Worm (Caenorhabditis elegans) whole organism, L1 larva: ENCODE data around the gene coa-4.

ENCODE experiments used
- C04F5.9 ChIP-seq: sonication (generic microtip); optimal IDR thresholded peaks from 2 replicates; lab custom pipeline; 2016; ENCODE audit warnings: missing genetic modification characterization, missing compliant biosample characterization
- C16A3.4 ChIP-seq: fragments of 150-350 bp; optimal IDR thresholded peaks from 2 replicates; lab custom pipeline; 2014; ENCODE audit warnings: missing biosample characterization, missing genetic modification characterization
- C34B4.2 ChIP-seq: sonication (generic microtip); optimal IDR thresholded peaks from 2 replicates; lab custom pipeline; 2017; ENCODE audit warnings: mild to moderate bottlenecking, missing genetic modification characterization, missing compliant biosample characterization
- F16B12.6 ChIP-seq: fragments of 150-350 bp; optimal IDR thresholded peaks from 2 replicates; lab custom pipeline; 2014; ENCODE audit warnings: missing biosample characterization, missing genetic modification characterization
- Y116A8C.19 ChIP-seq: sonication (generic microtip); optimal IDR thresholded peaks from 2 replicates; lab custom pipeline; 2016; ENCODE audit warnings: missing compliant biosample characterization, missing genetic modification characterization, borderline replicate concordance
- aha-1 ChIP-seq: fragments of 150-350 bp; optimal IDR thresholded peaks from 2 replicates; lab custom pipeline; 2014; ENCODE audit warnings: missing biosample characterization, missing genetic modification characterization
- aly-2 ChIP-seq: fragments of 150-350 bp; optimal IDR thresholded peaks from 2 replicates; lab custom pipeline; 2014; ENCODE audit warnings: missing biosample characterization, missing genetic modification characterization
- ama-1 ChIP-seq: fragments of 150-350 bp; optimal IDR thresholded peaks from 2 replicates; lab custom pipeline; 2014
- blmp-1 ChIP-seq: fragments of 150-350 bp; optimal IDR thresholded peaks from 2 replicates; lab custom pipeline; 2014; ENCODE audit warnings: missing biosample characterization, missing genetic modification characterization
- ceh-63 ChIP-seq: fragments of 200-800 bp; sonication (Bioruptor generic); optimal IDR thresholded peaks from 2 replicates; lab custom pipeline; 2018; ENCODE audit warnings: mild to moderate bottlenecking, missing genetic modification characterization, missing compliant biosample characterization
- ceh-90 ChIP-seq: sonication (generic microtip); optimal IDR thresholded peaks from 2 replicates; lab custom pipeline; 2016; ENCODE audit warnings: missing genetic modification characterization, missing compliant biosample characterization
- ces-1 ChIP-seq: fragments of 150-350 bp; optimal IDR thresholded peaks from 2 replicates; lab custom pipeline; 2014; ENCODE audit warnings: missing biosample characterization, missing genetic modification reagents, missing genetic modification characterization
- efl-3 ChIP-seq: fragments of 200-800 bp; sonication (Bioruptor generic); optimal IDR thresholded peaks from 2 replicates; lab custom pipeline; 2018; ENCODE audit warnings: mild to moderate bottlenecking, missing genetic modification characterization, missing compliant biosample characterization
- egl-13 ChIP-seq: sonication (generic microtip); optimal IDR thresholded peaks from 2 replicates; lab custom pipeline; 2016; ENCODE audit warnings: missing genotype, missing genetic modification reagents, missing genetic modification characterization, missing compliant biosample characterization
- elt-2 ChIP-seq: sonication (generic microtip); optimal IDR thresholded peaks from 2 replicates; lab custom pipeline; 2016; ENCODE audit warnings: missing genetic modification characterization, mild to moderate bottlenecking, inconsistent platforms, missing compliant biosample characterization, missing genetic modification reagents
- elt-3 ChIP-seq, 6 experiments: fragments of 150-350 bp in 1 of 6; sonication (generic microtip); optimal IDR thresholded peaks; 2 replicates each; lab custom pipeline; 2017 to 2018; ENCODE audit warnings: missing biosample characterization in 6 of 6, missing genetic modification characterization in 6 of 6, inconsistent platforms in 1 of 6
- ets-5 ChIP-seq: fragments of 200-800 bp; sonication (Bioruptor generic); IDR thresholded peaks from 2 replicates; pipeline ENCODE4 v1.3.6; 2022; ENCODE audit warnings: missing genetic modification characterization, missing compliant biosample characterization
- fkh-8 ChIP-seq: sonication (generic microtip); optimal IDR thresholded peaks from 2 replicates; lab custom pipeline; 2016; ENCODE audit warnings: mild to moderate bottlenecking, missing genetic modification characterization, missing compliant biosample characterization
- hlh-17 ChIP-seq: fragments of 200-800 bp; sonication (Bioruptor generic); optimal IDR thresholded peaks from 2 replicates; lab custom pipeline; 2018; ENCODE audit warnings: missing genetic modification characterization, mild to moderate bottlenecking, missing compliant biosample characterization, moderate library complexity, borderline replicate concordance
- hlh-4 ChIP-seq: sonication (generic microtip); optimal IDR thresholded peaks from 2 replicates; lab custom pipeline; 2016; ENCODE audit warnings: mild to moderate bottlenecking, missing genetic modification characterization, missing compliant biosample characterization
- lin-13 ChIP-seq: fragments of 150-350 bp; optimal IDR thresholded peaks from 2 replicates; lab custom pipeline; 2014; ENCODE audit warnings: missing biosample characterization, missing genetic modification reagents, missing genetic modification characterization
- lin-14 ChIP-seq: fragments of 200-800 bp; sonication (Bioruptor generic); optimal IDR thresholded peaks from 2 replicates; lab custom pipeline; 2018; ENCODE audit warnings: mild to moderate bottlenecking, missing genetic modification characterization, moderate library complexity, missing compliant biosample characterization
- lin-39 ChIP-seq: fragments of 150-350 bp; optimal IDR thresholded peaks from 2 replicates; lab custom pipeline; 2014; ENCODE audit warnings: missing biosample characterization, missing genetic modification reagents, missing genetic modification characterization
- lir-3 ChIP-seq: sonication (generic microtip); optimal IDR thresholded peaks from 2 replicates; lab custom pipeline; 2016; ENCODE audit warnings: mild to moderate bottlenecking, missing genetic modification characterization, moderate library complexity, missing compliant biosample characterization; ENCODE audit not compliant: poor library complexity
- nhr-11 ChIP-seq: fragments of 150-350 bp; optimal IDR thresholded peaks from 2 replicates; lab custom pipeline; 2014; ENCODE audit warnings: missing biosample characterization, missing genetic modification characterization
- nhr-12 ChIP-seq: sonication (generic microtip); optimal IDR thresholded peaks from 2 replicates; lab custom pipeline; 2017; ENCODE audit warnings: missing biosample characterization, missing genetic modification characterization
- nhr-20 ChIP-seq: sonication (generic microtip); optimal IDR thresholded peaks from 2 replicates; lab custom pipeline; 2016; ENCODE audit warnings: mild to moderate bottlenecking, missing genetic modification characterization, missing compliant biosample characterization
- nhr-237 ChIP-seq: fragments of 150-350 bp; optimal IDR thresholded peaks from 2 replicates; lab custom pipeline; 2014; ENCODE audit warnings: missing biosample characterization, missing genetic modification characterization
- nhr-71 ChIP-seq: sonication (generic microtip); optimal IDR thresholded peaks from 2 replicates; lab custom pipeline; 2016; ENCODE audit warnings: mild to moderate bottlenecking, missing genetic modification characterization, moderate library complexity, missing compliant biosample characterization
- nhr-77 ChIP-seq: fragments of 150-350 bp; optimal IDR thresholded peaks from 2 replicates; lab custom pipeline; 2014; ENCODE audit warnings: missing biosample characterization, missing genetic modification characterization
- nhr-85 ChIP-seq: sonication (generic microtip); peaks from one replicate; lab custom pipeline; 2016; ENCODE audit warnings: missing genetic modification characterization, inconsistent platforms, missing compliant biosample characterization
- nhr-90 ChIP-seq: sonication (generic microtip); optimal IDR thresholded peaks from 2 replicates; lab custom pipeline; 2016; ENCODE audit warnings: mild to moderate bottlenecking, missing genetic modification characterization, missing compliant biosample characterization; ENCODE audit not compliant: poor library complexity
- pag-3 ChIP-seq: sonication (generic microtip); optimal IDR thresholded peaks from 2 replicates; lab custom pipeline; 2017; ENCODE audit warnings: missing genetic modification characterization, mild to moderate bottlenecking, missing compliant biosample characterization, antibody characterized with exemption, borderline replicate concordance; ENCODE audit not compliant: insufficient read depth
- pax-3 ChIP-seq: fragments of 200-800 bp; sonication (Bioruptor generic); optimal IDR thresholded peaks from 2 replicates; lab custom pipeline; 2018; ENCODE audit warnings: mild to moderate bottlenecking, missing genetic modification characterization, moderate library complexity, missing compliant biosample characterization
- pqm-1 ChIP-seq: sonication (generic microtip); optimal IDR thresholded peaks from 3 replicates; lab custom pipeline; 2017; ENCODE audit warnings: missing biosample characterization, missing genetic modification characterization
- skn-1 ChIP-seq: fragments of 150-350 bp; optimal IDR thresholded peaks from 2 replicates; lab custom pipeline; 2014; ENCODE audit warnings: missing biosample characterization, missing genetic modification characterization
- swsn-7 ChIP-seq: sonication (generic microtip); optimal IDR thresholded peaks from 2 replicates; lab custom pipeline; 2016; ENCODE audit warnings: missing genetic modification characterization, missing compliant biosample characterization
- tbx-2 ChIP-seq: sonication (generic microtip); optimal IDR thresholded peaks from 2 replicates; lab custom pipeline; 2016; ENCODE audit warnings: missing genetic modification characterization, missing compliant biosample characterization
- unc-62 ChIP-seq: fragments of 150-350 bp; optimal IDR thresholded peaks from 2 replicates; lab custom pipeline; 2014; ENCODE audit warnings: missing biosample characterization, missing genetic modification reagents, missing genetic modification characterization
- unc-98 ChIP-seq: fragments of 200-800 bp; sonication (Bioruptor generic); IDR thresholded peaks from 2 replicates; pipeline ENCODE4 v1.3.6; 2022; ENCODE audit warnings: missing genetic modification characterization, missing compliant biosample characterization
- zag-1 ChIP-seq: fragments of 150-350 bp; optimal IDR thresholded peaks from 2 replicates; lab custom pipeline; 2014; ENCODE audit warnings: missing biosample characterization, missing genetic modification characterization

Gene coa-4

ce11 chrIV:9381136-9381535, 45.7 kb upstream of the coa-4 start, which contains the start of gene C10C5.5:
TSS of gene C10C5.5 (plus strand) at chrIV:9381436.
- TF ChIP-seq elt-2 (tag; lab: Kevin White, UChicago) (no peak), fkh-8 (no peak), nhr-237 (tag; lab: Kevin White, UChicago) (no peak), lin-13 (GFP tag; lab: Kevin White, UChicago) (no peak), lin-39 (tag; lab: Kevin White, UChicago) (no peak), aly-2 (tag; lab: Kevin White, UChicago) (no peak), ets-5 (GFP tag; lab: Robert Waterston, UW) (no peak)

ce11 chrIV:9378272-9378671, 42.9 kb upstream of the coa-4 start, which contains the start of gene C10C5.4:
TSS of gene C10C5.4 (plus strand) at chrIV:9378552.
- TF ChIP-seq nhr-237 (tag; lab: Kevin White, UChicago) (no peak), pax-3 (no peak), pag-3 (tag; lab: Kevin White, UChicago) (no peak), nhr-20 (tag; lab: Kevin White, UChicago) (no peak), swsn-7 (tag; lab: Kevin White, UChicago) (no peak), zag-1 (no peak), Y116A8C.19 (no peak), hlh-17 (GFP tag; lab: Kevin White, UChicago) (no peak), tbx-2 (tag; lab: Kevin White, UChicago) (no peak), ama-1 (lab: Kevin White, UChicago) (no peak), nhr-90 (tag; lab: Kevin White, UChicago) (no peak), C16A3.4 (tag; lab: Kevin White, UChicago) (no peak), lir-3 (tag; lab: Kevin White, UChicago) (no peak), lin-39 (tag; lab: Kevin White, UChicago) (no peak)

- no peak for TF ChIP-seq egl-13
- no peak for TF ChIP-seq nhr-77 (tag; lab: Kevin White, UChicago)
- TF ChIP-seq ceh-90 (tag; lab: Kevin White, UChicago), result no peak
- no peak for TF ChIP-seq efl-3
- TF ChIP-seq unc-62 (GFP tag; lab: Kevin White, UChicago), result no peak
- TF ChIP-seq ets-5 (GFP tag; lab: Robert Waterston, UW), result no peak
- TF ChIP-seq hlh-4, result no peak
- TF ChIP-seq elt-3 (tag; optimal IDR thresholded peaks at IDR 0.05; lab: Kevin White, UChicago), result peak in 5 of 6 experiments; percentile 75 to 89 (median 82)
- no peak for TF ChIP-seq aha-1 (tag; lab: Kevin White, UChicago)
- no peak for TF ChIP-seq C34B4.2
- TF ChIP-seq nhr-12, result no peak
- TF ChIP-seq ces-1 (GFP tag; lab: Kevin White, UChicago), result no peak
- TF ChIP-seq ceh-63 (GFP tag; lab: Kevin White, UChicago), result no peak
- peak; percentile 17 for TF ChIP-seq nhr-20 (tag; lab: Kevin White, UChicago)
- no peak for TF ChIP-seq skn-1
- TF ChIP-seq unc-98 (GFP tag; lab: Robert Waterston, UW), result no peak
- TF ChIP-seq C04F5.9 (tag; lab: Kevin White, UChicago), result no peak
- peak; percentile 77 for TF ChIP-seq nhr-85
- no peak for TF ChIP-seq nhr-11 (tag; lab: Kevin White, UChicago)
- peak; percentile 65 for TF ChIP-seq lin-14
- TF ChIP-seq nhr-71 (tag; lab: Kevin White, UChicago), result peak; percentile 19
- TF ChIP-seq blmp-1 (tag; lab: Kevin White, UChicago), result peak; percentile 39
- no peak for TF ChIP-seq pqm-1
- no peak for TF ChIP-seq F16B12.6 (tag; lab: Kevin White, UChicago)
- TF ChIP-seq pax-3, result no peak
These were observed 41.1 kb upstream of the coa-4 start for ce11 chrIV:9376550-9376949.
